Fruit fly (Drosophila melanogaster) whole organism, embryonic: ENCODE measurements around the gene Mst85C.

Experiments used
- ATbp ChIP-seq: fragments of 200-800 bp; sonication (Bioruptor generic); optimal IDR thresholded peaks from 2 replicates; lab custom pipeline; 2017; ENCODE audit warnings: missing biosample characterization, mild to moderate bottlenecking, missing genetic modification characterization, missing genetic modification reagents
- Antp ChIP-seq: fragments of 200-800 bp; sonication (Bioruptor generic); optimal IDR thresholded peaks from 3 replicates; lab custom pipeline; 2016; ENCODE audit warnings: missing biosample characterization, missing genetic modification characterization
- Awh ChIP-seq: fragments of 200-800 bp; sonication (Bioruptor generic); IDR thresholded peaks from 2 replicates; pipeline ENCODE4, ENCODE4 v1.3.6; 2022; ENCODE audit warnings: missing biosample characterization, missing genetic modification characterization
- CG10543 ChIP-seq: fragments of 200-800 bp; sonication (Bioruptor generic); optimal IDR thresholded peaks from 3 replicates; lab custom pipeline; 2017; ENCODE audit warnings: missing biosample characterization, mild to moderate bottlenecking, missing genetic modification characterization, moderate library complexity
- CG10979 ChIP-seq: fragments of 200-800 bp; sonication (Bioruptor generic); optimal IDR thresholded peaks from 2 replicates; lab custom pipeline; 2018; ENCODE audit warnings: missing biosample characterization, mild to moderate bottlenecking, missing genetic modification characterization, moderate library complexity
- CG11695 ChIP-seq: fragments of 200-800 bp; sonication (Bioruptor generic); IDR thresholded peaks from 3 replicates; pipeline ENCODE4 v1.3.6; 2022; ENCODE audit warnings: missing biosample characterization, missing genetic modification characterization
- CG17361 ChIP-seq: fragments of 200-800 bp; sonication (Bioruptor generic); IDR thresholded peaks from 3 replicates; pipeline ENCODE4 v1.3.6; 2022; ENCODE audit warnings: missing biosample characterization, missing genetic modification characterization
- CG17568 ChIP-seq: fragments of 200-800 bp; sonication (Bioruptor generic); optimal IDR thresholded peaks from 2 replicates; lab custom pipeline; 2018; ENCODE audit warnings: missing biosample characterization, mild to moderate bottlenecking, missing genetic modification characterization, moderate library complexity
- CG18262 ChIP-seq: fragments of 200-800 bp; optimal IDR thresholded peaks from 3 replicates; lab custom pipeline; 2019; ENCODE audit warnings: missing biosample characterization, mild to moderate bottlenecking, missing genetic modification characterization, moderate library complexity
- CG2712 ChIP-seq: fragments of 200-800 bp; optimal IDR thresholded peaks from 3 replicates; lab custom pipeline; 2019; ENCODE audit warnings: missing biosample characterization, mild to moderate bottlenecking, missing genetic modification characterization, moderate library complexity
- CG30020 ChIP-seq: fragments of 200-800 bp; optimal IDR thresholded peaks from 2 replicates; lab custom pipeline; 2019; ENCODE audit warnings: missing biosample characterization, mild to moderate bottlenecking, missing genetic modification characterization, moderate library complexity
- CG3726 ChIP-seq: fragments of 200-800 bp; sonication (Bioruptor generic); IDR thresholded peaks from 3 replicates; pipeline ENCODE4, ENCODE4 v1.3.6; 2022; ENCODE audit warnings: missing biosample characterization, missing genetic modification characterization
- CG4282 ChIP-seq: fragments of 200-800 bp; sonication (Bioruptor generic); optimal IDR thresholded peaks from 2 replicates; lab custom pipeline; 2016; ENCODE audit warnings: missing biosample characterization, missing genetic modification characterization
- CG6272 ChIP-seq: fragments of 200-800 bp; sonication (Bioruptor generic); IDR thresholded peaks from 2 replicates; pipeline ENCODE4 v1.3.6; 2022; ENCODE audit warnings: missing biosample characterization, missing genetic modification characterization
- CG6689 ChIP-seq: fragments of 200-800 bp; sonication (Bioruptor generic); IDR thresholded peaks from 2 replicates; pipeline ENCODE4 v1.3.6; 2022; ENCODE audit warnings: missing biosample characterization, missing genetic modification characterization
- CG7372 ChIP-seq: fragments of 200-800 bp; sonication (Bioruptor generic); IDR thresholded peaks from 2 replicates; pipeline ENCODE4 v1.3.6; 2022; ENCODE audit warnings: missing biosample characterization, missing genetic modification characterization
- CG8924 ChIP-seq: fragments of 200-800 bp; optimal IDR thresholded peaks from 3 replicates; lab custom pipeline; 2019; ENCODE audit warnings: missing biosample characterization, mild to moderate bottlenecking, missing genetic modification characterization, moderate library complexity
- CG9437 ChIP-seq: fragments of 200-800 bp; sonication (Bioruptor generic); optimal IDR thresholded peaks from 2 replicates; lab custom pipeline; 2018; ENCODE audit warnings: missing biosample characterization, mild to moderate bottlenecking, missing genetic modification characterization
- Dip2 ChIP-seq: fragments of 200-800 bp; sonication (Bioruptor generic); IDR thresholded peaks from 2 replicates; pipeline ENCODE4 v1.3.6; 2022; ENCODE audit warnings: missing biosample characterization, missing genetic modification characterization
- Dip3 ChIP-seq: fragments of 200-800 bp; sonication (Bioruptor generic); optimal IDR thresholded peaks from 3 replicates; lab custom pipeline; 2016; ENCODE audit warnings: missing biosample characterization, missing genetic modification characterization
- Doc2 ChIP-seq: fragments of 200-800 bp; sonication (Bioruptor generic); IDR thresholded peaks from 2 replicates; pipeline ENCODE4 v1.3.6; 2022; ENCODE audit warnings: missing biosample characterization, missing genetic modification characterization
- Dp ChIP-seq: fragments of 200-800 bp; sonication (Bioruptor generic); optimal IDR thresholded peaks from 2 replicates; lab custom pipeline; 2018; ENCODE audit warnings: missing biosample characterization, mild to moderate bottlenecking, missing genetic modification characterization, moderate library complexity
- Elba2 ChIP-seq: fragments of 200-800 bp; sonication (Bioruptor generic); optimal IDR thresholded peaks from 3 replicates; lab custom pipeline; 2016; ENCODE audit warnings: missing biosample characterization, missing genetic modification characterization
- HLH54F ChIP-seq: fragments of 200-800 bp; sonication (Bioruptor generic); optimal IDR thresholded peaks from 3 replicates; lab custom pipeline; 2016; ENCODE audit warnings: missing biosample characterization, missing genetic modification characterization
- HLHmδ ChIP-seq: fragments of 200-800 bp; sonication (Bioruptor generic); optimal IDR thresholded peaks from 2 replicates; lab custom pipeline; 2018; ENCODE audit warnings: missing biosample characterization, mild to moderate bottlenecking, missing genetic modification characterization, moderate library complexity
- HmgD ChIP-seq: fragments of 200-800 bp; sonication (Bioruptor generic); optimal IDR thresholded peaks from 3 replicates; lab custom pipeline; 2016; ENCODE audit warnings: missing biosample characterization, missing genetic modification characterization
- NC2α ChIP-seq: fragments of 200-800 bp; sonication (Bioruptor generic); optimal IDR thresholded peaks from 2 replicates; lab custom pipeline; 2016; ENCODE audit warnings: missing biosample characterization, missing genetic modification characterization
- NC2β ChIP-seq: fragments of 200-800 bp; sonication (Bioruptor generic); optimal IDR thresholded peaks from 2 replicates; lab custom pipeline; 2016; ENCODE audit warnings: missing biosample characterization, missing genetic modification characterization
- NK7.1 ChIP-seq: fragments of 200-800 bp; sonication (Bioruptor generic); optimal IDR thresholded peaks from 3 replicates; lab custom pipeline; 2016; ENCODE audit warnings: missing biosample characterization, missing genetic modification characterization
- Neu2 ChIP-seq: fragments of 200-800 bp; sonication (Bioruptor generic); optimal IDR thresholded peaks from 3 replicates; lab custom pipeline; 2016; ENCODE audit warnings: missing biosample characterization, missing genetic modification characterization, borderline replicate concordance
- Nf-YB ChIP-seq: fragments of 200-800 bp; sonication (Bioruptor generic); optimal IDR thresholded peaks from 3 replicates; lab custom pipeline; 2019; ENCODE audit warnings: missing biosample characterization, mild to moderate bottlenecking, missing genetic modification characterization, moderate library complexity
- Xbp1 ChIP-seq: fragments of 200-800 bp; sonication (Bioruptor generic); optimal IDR thresholded peaks from 3 replicates; lab custom pipeline; 2016; ENCODE audit warnings: missing biosample characterization, mild to moderate bottlenecking, missing genetic modification characterization
- abd-A ChIP-seq: fragments of 200-800 bp; sonication (Bioruptor generic); optimal IDR thresholded peaks from 3 replicates; lab custom pipeline; 2019; ENCODE audit warnings: missing biosample characterization, mild to moderate bottlenecking, missing genetic modification characterization, moderate library complexity
- chif ChIP-seq, 2 experiments: fragments of 200-800 bp; sonication (Bioruptor generic); optimal IDR thresholded peaks; 3 replicates each; lab custom pipeline; 2016; ENCODE audit warnings: missing biosample characterization in 2 of 2, missing genetic modification characterization in 2 of 2
- chn ChIP-seq: fragments of 200-800 bp; sonication (Bioruptor generic); optimal IDR thresholded peaks from 2 replicates; lab custom pipeline; 2016; ENCODE audit warnings: missing biosample characterization, missing genetic modification characterization
- crol ChIP-seq: fragments of 200-800 bp; sonication (Bioruptor generic); IDR thresholded peaks from 2 replicates; pipeline ENCODE4 v1.3.6; 2022; ENCODE audit warnings: missing biosample characterization, missing genetic modification characterization
- fu2 ChIP-seq: fragments of 200-800 bp; sonication (Bioruptor generic); optimal IDR thresholded peaks from 2 replicates; lab custom pipeline; 2016; ENCODE audit warnings: missing biosample characterization, missing genetic modification characterization
- kay ChIP-seq: fragments of 200-800 bp; sonication (Bioruptor generic); optimal IDR thresholded peaks from 2 replicates; lab custom pipeline; 2016; ENCODE audit warnings: missing biosample characterization, missing genetic modification characterization
- knrl ChIP-seq: fragments of 200-800 bp; sonication (Bioruptor generic); IDR thresholded peaks from 3 replicates; pipeline ENCODE4 v1.3.6; 2022; ENCODE audit warnings: missing biosample characterization, missing genetic modification characterization; ENCODE audit not compliant: partially characterized antibody
- pfk ChIP-seq: fragments of 200-800 bp; sonication (Bioruptor generic); optimal IDR thresholded peaks from 2 replicates; lab custom pipeline; 2018; ENCODE audit warnings: missing biosample characterization, mild to moderate bottlenecking, missing genetic modification characterization, moderate library complexity
- pzg ChIP-seq: fragments of 200-800 bp; sonication (Bioruptor generic); optimal IDR thresholded peaks from 3 replicates; lab custom pipeline; 2018; ENCODE audit warnings: missing biosample characterization, mild to moderate bottlenecking, missing genetic modification characterization, moderate library complexity
- sens-2 ChIP-seq: fragments of 200-800 bp; sonication (Bioruptor generic); IDR thresholded peaks from 2 replicates; pipeline ENCODE4 v1.3.6; 2022; ENCODE audit warnings: missing biosample characterization, missing genetic modification characterization
- sna ChIP-seq: fragments of 200-800 bp; sonication (Bioruptor generic); IDR thresholded peaks from 2 replicates; pipeline ENCODE4 v1.3.6; 2022; ENCODE audit warnings: missing biosample characterization, missing genetic modification characterization; ENCODE audit not compliant: partially characterized antibody
- tgo ChIP-seq: fragments of 200-800 bp; sonication (Bioruptor generic); IDR thresholded peaks from 3 replicates; pipeline ENCODE4 v1.3.6; 2022; ENCODE audit warnings: missing biosample characterization, missing genetic modification characterization
- vvl ChIP-seq: fragments of 200-800 bp; sonication (Bioruptor generic); IDR thresholded peaks from 2 replicates; pipeline ENCODE4 v1.3.6; 2022; ENCODE audit warnings: missing biosample characterization, missing genetic modification characterization

Gene Mst85C

dm6 chr3R:9013765-9014380 is 34.6 kb upstream of the Mst85C start (continued):
- TF ChIP-seq sens-2 (GFP tag; lab: Robert Waterston, UW) (no peak; the same call in 1 of the 2 replicates), CG9437 (peak; percentile 35), vvl (peak; percentile 48; the same call in 1 of the 2 replicates), Awh (no peak), Dip2 (GFP tag; lab: Robert Waterston, UW) (no peak), CG6272 (GFP tag; lab: Robert Waterston, UW) (no peak), pfk (no peak), HLHmδ (GFP tag; lab: Kevin White, UChicago) (no peak), CG3726 (GFP tag; lab: Robert Waterston, UW) (no peak), Doc2 (GFP tag; lab: Robert Waterston, UW) (no peak), crol (GFP tag; lab: Robert Waterston, UW) (peak; percentile 99), Dp (peak; percentile 23), NC2α (no peak), CG10543 (peak; percentile 78), fu2 (peak; percentile 53), CG4282 (GFP tag; lab: Kevin White, UChicago) (no peak), CG17361 (GFP tag; lab: Robert Waterston, UW) (peak; percentile 26; the same call in 1 of the 3 replicates), chn (peak; percentile 64), NK7.1 (GFP tag; lab: Kevin White, UChicago) (no peak), CG2712 (tag; lab: Kevin White, UChicago) (peak; percentile 49), HLH54F (GFP tag; lab: Kevin White, UChicago) (peak; percentile 42), pzg (GFP tag; lab: Kevin White, UChicago) (peak; percentile 70), NC2β (peak; percentile 27), chif (GFP tag; optimal IDR thresholded peaks at IDR 0.05; lab: Kevin White, UChicago) (peak in 1 of 2 experiments; percentile 42), Neu2 (GFP tag; lab: Kevin White, UChicago) (no peak), CG18262 (tag; lab: Kevin White, UChicago) (peak; percentile 37), sna (GFP tag; lab: Robert Waterston, UW) (0 out of 2 replicates have a peak, but pooled peaks have one; percentile 46), Antp (GFP tag; lab: Kevin White, UChicago) (peak; percentile 68), CG30020 (tag; lab: Kevin White, UChicago) (peak; percentile 16), Elba2 (no peak), abd-A (tag; lab: Kevin White, UChicago) (no peak), CG6689 (peak; percentile 49), knrl (GFP tag; lab: Robert Waterston, UW) (peak; percentile 23; the same call in 1 of the 3 replicates), Dip3 (GFP tag; lab: Kevin White, UChicago) (peak; percentile 58), CG7372 (GFP tag; lab: Robert Waterston, UW) (peak; percentile 34; the same call in 1 of the 2 replicates), ATbp (GFP tag; lab: Kevin White, UChicago) (no peak), Nf-YB (GFP tag; lab: Kevin White, UChicago) (peak; percentile 28), CG11695 (GFP tag; lab: Robert Waterston, UW) (no peak), HmgD (GFP tag; lab: Kevin White, UChicago) (peak; percentile 73), CG10979 (tag; lab: Kevin White, UChicago) (peak; percentile 19), kay (GFP tag; lab: Kevin White, UChicago) (peak; percentile 6), CG8924 (peak; percentile 51), CG17568 (GFP tag; lab: Kevin White, UChicago) (no peak), tgo (GFP tag; lab: Robert Waterston, UW) (peak; percentile 45; the same call in 2 of the 3 replicates), Xbp1 (GFP tag; lab: Kevin White, UChicago) (peak; percentile 62)
